Fruit fly (Drosophila melanogaster) whole organism, pupa: ENCODE results near the gene Cdc5.

Experiments
- CG15710 ChIP-seq: fragments of 200-800 bp; sonication (Bioruptor generic); optimal IDR thresholded peaks from 2 replicates; lab custom pipeline; 2018; ENCODE audit warnings: missing biosample characterization, mild to moderate bottlenecking, missing genetic modification characterization, moderate library complexity
- Pif1A ChIP-seq: fragments of 200-800 bp; sonication (Bioruptor generic); optimal IDR thresholded peaks from 3 replicates; lab custom pipeline; 2016; ENCODE audit warnings: missing biosample characterization, missing genetic modification characterization
- Pif1B ChIP-seq: fragments of 200-800 bp; sonication (Bioruptor generic); optimal IDR thresholded peaks from 3 replicates; lab custom pipeline; 2016; ENCODE audit warnings: missing biosample characterization, missing genetic modification characterization

dm6 chr3L:347641-348405 is 13.4 kb downstream of the Cdc5 start:
- TF ChIP-seq Pif1B (GFP tag; lab: Kevin White, UChicago) (peak; percentile 86), CG15710 (tag; lab: Kevin White, UChicago) (peak; percentile 82), Pif1A (GFP tag; lab: Kevin White, UChicago) (peak; percentile 90)
